Worm (Caenorhabditis elegans) whole organism, mixed stage, embryonic: Measurements from ENCODE around the gene acl-13.
A peak's percentile ranks its signal among the peaks of the same experiment; 100 is the strongest.

ENCODE experiments used
- M03D4.4 ChIP-seq: sonication (generic microtip); optimal IDR thresholded peaks from 2 replicates; lab custom pipeline; 2017; ENCODE audit warnings: mild to moderate bottlenecking, missing genetic modification characterization, missing compliant biosample characterization
- bed-3 ChIP-seq: fragments of 200-800 bp; sonication (Bioruptor generic); optimal IDR thresholded peaks from 3 replicates; lab custom pipeline; 2018; ENCODE audit warnings: mild to moderate bottlenecking, missing genetic modification characterization, moderate library complexity, missing compliant biosample characterization
- blmp-1 ChIP-seq: fragments of 150-350 bp; optimal IDR thresholded peaks from 2 replicates; lab custom pipeline; 2014; ENCODE audit warnings: missing biosample characterization, missing genetic modification characterization
- ceh-39 ChIP-seq: fragments of 150-350 bp; optimal IDR thresholded peaks from 2 replicates; lab custom pipeline; 2014; ENCODE audit warnings: missing biosample characterization, missing genetic modification characterization
- ceh-43 ChIP-seq: fragments of 200-800 bp; sonication (Bioruptor generic); optimal IDR thresholded peaks from 2 replicates; lab custom pipeline; 2018; ENCODE audit warnings: mild to moderate bottlenecking, missing genetic modification characterization, moderate library complexity, missing compliant biosample characterization
- ceh-83 ChIP-seq: fragments of 200-800 bp; sonication (Bioruptor generic); optimal IDR thresholded peaks from 2 replicates; lab custom pipeline; 2018; ENCODE audit warnings: mild to moderate bottlenecking, missing genetic modification characterization, missing compliant biosample characterization
- cnd-1 ChIP-seq: fragments of 200-800 bp; sonication (Bioruptor generic); optimal IDR thresholded peaks from 2 replicates; lab custom pipeline; 2018; ENCODE audit warnings: mild to moderate bottlenecking, missing genetic modification characterization, missing compliant biosample characterization
- elt-3 ChIP-seq: fragments of 150-350 bp; optimal IDR thresholded peaks from 2 replicates; lab custom pipeline; 2014; ENCODE audit warnings: missing biosample characterization, missing genetic modification characterization
- flh-1 ChIP-seq: fragments of 200-800 bp; sonication (Bioruptor generic); optimal IDR thresholded peaks from 2 replicates; lab custom pipeline; 2018; ENCODE audit warnings: mild to moderate bottlenecking, missing genetic modification characterization, moderate library complexity, missing compliant biosample characterization
- hlh-1 ChIP-seq: fragments of 150-350 bp; optimal IDR thresholded peaks from 2 replicates; lab custom pipeline; 2014; ENCODE audit warnings: missing biosample characterization, missing genetic modification reagents, missing genetic modification characterization
- lin-13 ChIP-seq: fragments of 150-350 bp; optimal IDR thresholded peaks from 2 replicates; lab custom pipeline; 2014; ENCODE audit warnings: missing biosample characterization, missing genetic modification characterization
- lin-32 ChIP-seq: fragments of 200-800 bp; sonication (Bioruptor generic); optimal IDR thresholded peaks from 2 replicates; lab custom pipeline; 2018; ENCODE audit warnings: mild to moderate bottlenecking, missing genetic modification characterization, missing compliant biosample characterization
- lsy-2 ChIP-seq: fragments of 150-350 bp; optimal IDR thresholded peaks from 2 replicates; lab custom pipeline; 2014; ENCODE audit warnings: missing biosample characterization, missing genetic modification characterization
- mab-5 ChIP-seq: fragments of 150-350 bp; optimal IDR thresholded peaks from 2 replicates; lab custom pipeline; 2014; ENCODE audit warnings: missing biosample characterization, missing genetic modification characterization
- mep-1 ChIP-seq: fragments of 150-350 bp; optimal IDR thresholded peaks from 2 replicates; lab custom pipeline; 2017; ENCODE audit warnings: missing biosample characterization, missing genetic modification reagents, missing genetic modification characterization, inconsistent platforms
- mls-2 ChIP-seq: sonication (generic microtip); optimal IDR thresholded peaks from 2 replicates; lab custom pipeline; 2016; ENCODE audit warnings: mild to moderate bottlenecking, missing genetic modification characterization, moderate library complexity, missing compliant biosample characterization
- nhr-12 ChIP-seq: fragments of 150-350 bp; optimal IDR thresholded peaks from 2 replicates; lab custom pipeline; 2014; ENCODE audit warnings: missing biosample characterization, missing genetic modification characterization
- nhr-28 ChIP-seq: fragments of 150-350 bp; optimal IDR thresholded peaks from 2 replicates; lab custom pipeline; 2014; ENCODE audit warnings: missing biosample characterization, missing genetic modification characterization
- nhr-76 ChIP-seq: sonication (generic microtip); optimal IDR thresholded peaks from 2 replicates; lab custom pipeline; 2017; ENCODE audit warnings: missing biosample characterization, missing genetic modification characterization
- pha-4 ChIP-seq: fragments of 150-350 bp; optimal IDR thresholded peaks from 2 replicates; lab custom pipeline; 2018; ENCODE audit warnings: missing biosample characterization, missing genetic modification reagents, missing genetic modification characterization
- sem-2 ChIP-seq: fragments of 200-800 bp; sonication (Bioruptor generic); optimal IDR thresholded peaks from 2 replicates; lab custom pipeline; 2018; ENCODE audit warnings: mild to moderate bottlenecking, missing genetic modification characterization, missing compliant biosample characterization
- snpc-4 ChIP-seq: fragments of 150-350 bp; optimal IDR thresholded peaks from 2 replicates; lab custom pipeline; 2014; ENCODE audit warnings: missing biosample characterization, missing genetic modification characterization
- sptf-1 ChIP-seq: sonication (generic microtip); optimal IDR thresholded peaks from 2 replicates; lab custom pipeline; 2017; ENCODE audit warnings: mild to moderate bottlenecking, missing genetic modification characterization, moderate library complexity, missing compliant biosample characterization
- tbx-8 ChIP-seq: fragments of 200-800 bp; sonication (Bioruptor generic); optimal IDR thresholded peaks from 2 replicates; lab custom pipeline; 2018; ENCODE audit warnings: mild to moderate bottlenecking, missing genetic modification characterization, moderate library complexity, missing compliant biosample characterization
- unc-120 ChIP-seq: sonication (generic microtip); optimal IDR thresholded peaks from 2 replicates; lab custom pipeline; 2017; ENCODE audit warnings: missing genetic modification characterization, missing compliant biosample characterization; ENCODE audit not compliant: poor library complexity, severe bottlenecking
- unc-39 ChIP-seq: fragments of 150-350 bp; optimal IDR thresholded peaks from 2 replicates; lab custom pipeline; 2014; ENCODE audit warnings: missing biosample characterization, missing genetic modification characterization
- unc-62 ChIP-seq: fragments of 150-350 bp; optimal IDR thresholded peaks from 2 replicates; lab custom pipeline; 2014; ENCODE audit warnings: missing biosample characterization, missing genetic modification reagents, missing genetic modification characterization
- zip-8 ChIP-seq: fragments of 150-350 bp; optimal IDR thresholded peaks from 2 replicates; lab custom pipeline; 2014; ENCODE audit warnings: missing biosample characterization, missing genetic modification characterization

acl-13 gene

DNA sequence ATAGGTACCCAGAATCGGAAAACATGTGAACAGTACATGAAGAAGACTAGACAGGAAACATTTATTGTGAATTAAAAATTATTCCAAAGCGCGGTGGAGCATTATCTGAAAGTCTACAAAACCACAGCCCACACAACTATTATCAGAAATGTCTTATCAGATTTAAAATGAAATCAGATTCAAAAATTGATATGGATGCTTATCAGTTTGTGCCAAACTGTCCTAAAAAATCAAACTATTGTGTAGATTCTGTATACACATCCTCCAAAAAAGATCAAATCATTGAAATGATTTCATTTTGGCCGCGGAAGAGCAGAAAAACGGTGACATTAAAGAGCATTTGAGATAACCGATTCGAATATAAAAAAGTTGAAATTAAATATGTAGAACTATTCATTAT, 25.2 kb downstream of the acl-13 start, which contains the start of gene irg-4:
TSS of gene irg-4 (plus strand) at position 392 of the 400 bp plus-strand sequence.
- TF ChIP-seq lsy-2 (no peak), tbx-8 (GFP tag; lab: Kevin White, UChicago) (no peak), unc-39 (no peak), snpc-4 (tag; lab: Kevin White, UChicago) (no peak), mab-5 (tag; lab: Kevin White, UChicago) (no peak)

DNA sequence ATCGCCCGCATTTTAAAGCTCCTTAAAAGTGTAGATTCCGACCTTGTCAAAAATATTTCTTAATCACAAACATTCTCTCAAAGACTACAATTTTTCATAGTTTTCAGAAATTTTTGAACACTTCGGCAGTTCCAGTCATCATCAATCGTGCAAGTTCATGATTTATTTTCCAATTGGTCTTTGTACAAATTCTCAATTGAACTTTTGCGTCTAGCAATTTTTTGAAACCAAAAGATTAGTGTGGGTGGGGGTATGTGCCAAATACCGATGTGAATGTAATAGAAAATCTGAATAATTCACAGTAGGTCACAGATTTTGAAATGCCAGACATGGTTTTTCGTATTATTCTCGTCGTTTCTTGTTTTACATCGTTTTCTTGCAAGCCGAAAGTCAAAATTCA, 28.1 kb downstream of the acl-13 start, which contains the start of gene clec-185:
TSS of gene clec-185 (plus strand) at position 301 of the 400 bp plus-strand sequence.
- TF ChIP-seq unc-39 = no peak
- no peak for TF ChIP-seq nhr-12 (tag; lab: Kevin White, UChicago)
- no peak for TF ChIP-seq zip-8
- TF ChIP-seq nhr-28 (tag; lab: Kevin White, UChicago) = no peak

DNA sequence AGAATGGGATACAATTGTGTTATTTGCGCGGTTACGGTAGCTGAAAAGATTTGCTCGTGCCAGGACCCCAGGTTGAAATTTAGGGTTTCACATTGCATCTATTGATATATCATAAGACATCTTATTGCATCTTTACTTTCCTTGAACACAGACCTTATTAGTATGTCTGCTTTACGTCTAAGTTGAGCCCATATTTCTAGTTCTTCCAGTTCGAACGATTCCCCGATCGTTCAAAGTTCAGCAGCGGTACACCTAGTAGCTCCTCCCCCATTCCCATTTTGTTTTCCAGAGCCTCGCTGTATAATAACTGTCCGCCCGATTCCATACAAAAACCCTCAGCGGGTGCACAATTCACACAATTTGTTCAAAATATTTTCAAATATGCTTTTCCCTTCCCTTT, 31.4 kb downstream of the acl-13 start, which contains the start of gene C25G4.17:
TSS of gene C25G4.17 (plus strand) at position 301 of the 400 bp plus-strand sequence.
- no peak for TF ChIP-seq hlh-1 (tag; lab: Kevin White, UChicago)
- no peak for TF ChIP-seq ceh-43 (GFP tag; lab: Kevin White, UChicago)
- no peak for TF ChIP-seq lsy-2
- no peak for TF ChIP-seq pha-4 (tag; lab: Kevin White, UChicago)
- no peak for TF ChIP-seq zip-8
- no peak for TF ChIP-seq ceh-39 (tag; lab: Kevin White, UChicago)
- no peak for TF ChIP-seq unc-39
- TF ChIP-seq flh-1 (GFP tag; lab: Kevin White, UChicago) = no peak
- TF ChIP-seq blmp-1 (tag; lab: Kevin White, UChicago) = no peak
- no peak for TF ChIP-seq nhr-76 (tag; lab: Kevin White, UChicago)
- no peak for TF ChIP-seq cnd-1 (tag; lab: Kevin White, UChicago)
- TF ChIP-seq ceh-83 (GFP tag; lab: Kevin White, UChicago) = no peak
- no peak for TF ChIP-seq sptf-1 (tag; lab: Kevin White, UChicago)
- no peak for TF ChIP-seq lin-13 (tag; lab: Kevin White, UChicago)
- no peak for TF ChIP-seq M03D4.4 (tag; lab: Kevin White, UChicago)
- TF ChIP-seq tbx-8 (GFP tag; lab: Kevin White, UChicago) = no peak
- TF ChIP-seq elt-3 = no peak
- no peak for TF ChIP-seq nhr-12 (tag; lab: Kevin White, UChicago)
- no peak for TF ChIP-seq mls-2 (tag; lab: Kevin White, UChicago)

DNA sequence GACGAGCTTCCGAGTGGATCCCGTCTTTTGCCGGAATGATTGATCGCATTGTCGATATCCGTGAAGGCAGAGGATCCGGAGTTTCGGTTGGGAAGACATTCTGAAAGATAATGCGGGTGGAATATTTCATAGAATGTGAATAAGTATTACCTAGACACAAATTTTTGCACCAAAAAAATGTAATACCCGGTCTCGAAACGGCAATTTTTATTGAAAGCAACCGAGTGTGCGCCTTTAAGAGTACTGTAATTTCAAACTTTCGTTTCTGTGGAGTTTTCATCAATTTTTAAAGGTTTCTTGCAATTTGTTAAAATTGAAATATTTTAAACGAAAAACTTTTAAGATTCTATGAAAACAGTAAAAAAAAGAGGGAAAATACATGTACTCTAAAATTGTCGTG, 33.7 kb downstream of the acl-13 start, which contains the start of gene C25G4.2:
TSS of gene C25G4.2 (minus strand) at position 100 of the 400 bp plus-strand sequence.
- no peak for TF ChIP-seq ceh-83 (GFP tag; lab: Kevin White, UChicago)
- no peak for TF ChIP-seq lin-32 (GFP tag; lab: Kevin White, UChicago)
- no peak for TF ChIP-seq nhr-76 (tag; lab: Kevin White, UChicago)
- TF ChIP-seq snpc-4 (tag; lab: Kevin White, UChicago) = no peak
- TF ChIP-seq sem-2 (GFP tag; lab: Kevin White, UChicago) = no peak

DNA sequence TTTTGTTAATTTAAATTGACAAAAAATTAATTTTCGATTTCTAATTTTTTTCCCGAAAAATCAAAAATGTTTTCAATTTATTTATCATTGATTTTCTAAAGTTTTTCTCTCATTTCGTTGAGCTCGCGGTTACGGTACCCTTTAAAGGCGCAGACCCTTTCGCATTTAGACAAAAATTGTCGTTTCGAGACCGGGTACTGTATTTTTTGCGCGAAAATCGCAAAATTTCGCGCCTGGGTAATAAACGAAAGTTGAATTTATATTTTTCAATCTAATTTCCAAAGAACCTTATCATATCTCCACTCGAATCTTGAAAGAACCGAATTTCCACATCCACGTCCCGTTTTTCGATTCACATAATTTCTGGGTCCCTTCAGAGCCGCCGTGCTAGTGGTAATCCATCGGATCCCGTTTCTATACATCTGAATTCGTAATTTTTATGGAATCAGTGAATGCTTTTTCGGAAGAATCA, 35.2 kb downstream of the acl-13 start, which contains the start of gene C25G4.3:
TSS of gene C25G4.3 (minus strand) at position 422 of the 472 bp plus-strand sequence.
- TF ChIP-seq cnd-1 (tag; lab: Kevin White, UChicago) = no peak
- TF ChIP-seq unc-39 = no peak
- TF ChIP-seq ceh-43 (GFP tag; lab: Kevin White, UChicago) = no peak
- no peak for TF ChIP-seq pha-4 (tag; lab: Kevin White, UChicago)
- TF ChIP-seq bed-3 (GFP tag; lab: Kevin White, UChicago) = no peak
- TF ChIP-seq unc-62 = no peak
- no peak for TF ChIP-seq sptf-1 (tag; lab: Kevin White, UChicago)
- no peak for TF ChIP-seq unc-120 (tag; lab: Kevin White, UChicago)

DNA sequence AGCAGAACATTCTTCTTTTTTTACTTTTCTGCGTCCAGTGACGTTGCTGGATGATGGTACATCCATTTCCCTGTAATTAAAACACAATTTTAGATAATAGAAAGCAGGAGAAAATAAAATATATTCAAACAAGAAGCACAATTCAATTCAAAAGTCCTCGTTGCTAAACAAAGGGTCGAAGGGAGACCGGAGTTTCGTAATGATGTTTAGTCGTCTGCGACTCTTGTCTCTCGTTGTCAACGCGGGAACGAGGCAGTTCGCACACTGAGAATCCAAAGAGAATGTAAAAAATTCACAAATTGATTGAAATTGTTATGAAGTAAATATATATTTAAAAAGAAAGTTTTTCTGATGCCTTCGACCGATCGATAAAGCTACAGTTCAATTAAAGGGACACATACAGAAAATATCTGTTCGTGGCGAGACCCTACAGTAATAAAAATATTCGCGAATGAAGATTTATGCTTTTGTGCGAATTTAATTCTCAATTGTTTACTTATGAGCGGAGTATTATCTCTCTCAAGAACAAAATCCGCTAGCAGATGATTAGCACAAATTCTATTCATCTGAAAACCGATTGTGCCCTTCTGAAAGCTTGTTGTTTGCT, 41.1 kb downstream of the acl-13 start, which contains the start of gene dpy-26:
TSS of gene dpy-26 (minus strand) at position 111 of the 607 bp plus-strand sequence.
- TF ChIP-seq mep-1 (tag; lab: Kevin White, UChicago) (peak; percentile 58), lin-13 (tag; lab: Kevin White, UChicago) (no peak), pha-4 (tag; lab: Kevin White, UChicago) (peak; percentile 6), ceh-39 (tag; lab: Kevin White, UChicago) (peak; percentile 17), lsy-2 (peak; percentile 25), elt-3 (no peak)
